Fruit fly (Drosophila melanogaster) S2 (cell line): ENCODE data around the gene CG4360.

Experiments
- CG8478 ChIP-seq: fragments of >200 bp; optimal IDR thresholded peaks from 2 replicates; lab custom pipeline; 2018
- CTCF ChIP-seq, 2 experiments: fragments of >200 bp; optimal IDR thresholded peaks; 2 replicates each; lab custom pipeline; 2018

CG4360 gene

DNA sequence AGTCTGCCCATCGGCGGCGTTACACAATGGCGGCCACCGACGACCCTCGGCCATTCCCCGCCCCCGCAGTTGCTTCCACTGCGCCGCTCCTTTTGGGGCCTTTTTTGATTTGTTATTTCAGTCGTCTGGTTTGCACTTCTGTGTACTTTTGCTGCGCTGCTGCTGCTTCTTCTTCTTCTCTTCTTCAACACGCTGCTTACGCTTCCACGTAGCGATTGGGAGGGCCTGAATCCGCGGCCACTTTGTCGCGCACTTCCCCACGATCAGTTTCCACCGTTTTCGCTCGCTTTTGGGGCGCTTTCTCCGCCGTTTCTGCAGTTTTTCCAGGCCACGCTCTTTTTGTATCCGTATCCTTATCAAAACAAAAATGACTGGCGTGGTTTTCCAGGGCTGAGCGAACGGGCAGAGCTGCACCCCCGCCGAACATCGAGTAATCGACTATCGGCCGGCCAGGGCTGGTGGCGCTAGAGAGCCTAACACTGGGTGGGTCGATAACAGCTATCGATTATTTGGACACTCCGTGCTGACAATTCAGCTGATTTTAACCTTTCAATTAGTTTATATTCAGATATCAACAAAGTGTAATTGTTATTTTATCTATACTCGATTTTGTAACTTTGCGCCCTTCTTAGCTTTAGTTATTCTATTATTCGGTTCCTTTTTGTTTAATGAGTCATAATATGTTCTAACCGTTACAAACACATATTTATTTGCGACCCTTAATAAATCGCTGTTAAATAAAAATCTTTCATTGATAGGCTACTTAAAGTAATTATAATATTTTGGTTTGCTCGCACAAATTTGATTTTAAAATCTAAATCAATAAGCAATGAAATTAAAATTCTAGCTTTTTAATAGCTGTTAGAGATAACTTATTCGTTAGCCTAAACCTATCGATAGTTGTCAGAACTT lies at the start of gene CG4360, which contains the start of gene Sirt2:
Gene CG4360, minus strand, starts transcription at position 432 of the 912 bp plus-strand sequence.
Gene Sirt2, plus strand, starts transcription at position 894 of the 912 bp plus-strand sequence.
- TF ChIP-seq CG8478 (lab: Kevin White, UChicago): no peak
- peak in 1 of 2 experiments; percentile 21 for TF ChIP-seq CTCF (optimal IDR thresholded peaks at IDR 0.05; lab: Kevin White, UChicago)

DNA sequence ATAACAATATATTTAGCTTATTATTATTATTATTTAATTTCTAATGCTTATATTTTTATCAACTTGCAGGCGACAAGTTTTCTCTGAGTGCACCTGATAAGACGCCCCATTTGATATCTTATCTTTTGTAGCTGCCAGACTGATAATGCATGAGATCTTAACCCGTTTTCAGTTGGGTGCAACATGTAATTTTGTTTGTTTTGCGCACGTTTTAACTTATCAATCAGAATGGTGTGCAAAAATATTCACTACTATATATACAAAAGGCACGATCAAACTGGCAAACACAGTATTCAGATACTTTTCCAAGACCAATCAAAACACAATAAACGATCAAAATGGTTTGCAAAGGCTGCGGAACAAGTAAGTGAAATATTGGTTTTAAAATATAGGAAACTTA lies 32.2 kb upstream of the CG4360 start, which contains the start of gene MtnC:
Gene MtnC, plus strand, starts transcription at position 301 of the 400 bp plus-strand sequence.
- no peak for TF ChIP-seq CTCF (optimal IDR thresholded peaks at IDR 0.05; lab: Kevin White, UChicago)
- TF ChIP-seq CG8478 (lab: Kevin White, UChicago): no peak

DNA sequence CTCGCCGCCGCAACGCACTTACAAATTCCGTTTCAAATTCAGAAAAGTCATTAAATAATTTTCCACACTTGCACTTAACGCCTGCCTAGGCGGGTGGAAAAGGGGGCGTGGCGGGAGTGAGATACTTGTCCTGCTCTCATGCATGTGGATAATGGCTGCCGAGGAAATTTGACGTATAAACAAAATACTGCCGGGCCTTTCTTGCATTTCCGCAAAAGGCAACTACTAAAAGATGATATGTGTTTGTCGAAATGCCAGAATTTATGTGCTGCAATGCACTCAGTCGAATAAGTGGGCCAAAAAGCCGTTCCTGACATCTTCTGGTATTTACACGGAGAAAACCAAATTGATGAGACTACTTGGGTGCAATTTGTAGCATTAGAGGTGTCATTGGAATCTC lies 22.5 kb upstream of the CG4360 start:
- TF ChIP-seq CG8478 (lab: Kevin White, UChicago): no peak

DNA sequence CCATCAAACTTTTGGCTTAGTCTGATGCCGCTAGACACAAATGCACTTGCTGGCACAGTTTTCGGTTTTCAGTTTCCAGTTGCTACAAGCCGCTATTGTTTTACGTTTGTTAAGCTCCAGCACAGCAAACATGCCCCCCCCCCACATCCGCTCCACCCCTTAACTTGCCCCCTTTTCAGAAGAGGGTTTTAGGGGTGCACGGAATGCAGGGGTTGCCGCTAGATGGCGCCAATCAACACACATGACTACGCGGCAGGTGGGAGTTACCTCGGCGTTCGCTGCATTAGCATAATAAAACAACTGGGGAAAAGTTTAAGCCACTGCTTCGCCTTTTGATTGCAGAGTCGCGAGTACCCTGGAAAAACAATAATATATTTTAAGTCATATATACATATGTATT lies 19.1 kb upstream of the CG4360 start:
- no peak for TF ChIP-seq CG8478 (lab: Kevin White, UChicago)
- peak; percentile 62 to 63 for TF ChIP-seq CTCF (optimal IDR thresholded peaks at IDR 0.05; lab: Kevin White, UChicago)

DNA sequence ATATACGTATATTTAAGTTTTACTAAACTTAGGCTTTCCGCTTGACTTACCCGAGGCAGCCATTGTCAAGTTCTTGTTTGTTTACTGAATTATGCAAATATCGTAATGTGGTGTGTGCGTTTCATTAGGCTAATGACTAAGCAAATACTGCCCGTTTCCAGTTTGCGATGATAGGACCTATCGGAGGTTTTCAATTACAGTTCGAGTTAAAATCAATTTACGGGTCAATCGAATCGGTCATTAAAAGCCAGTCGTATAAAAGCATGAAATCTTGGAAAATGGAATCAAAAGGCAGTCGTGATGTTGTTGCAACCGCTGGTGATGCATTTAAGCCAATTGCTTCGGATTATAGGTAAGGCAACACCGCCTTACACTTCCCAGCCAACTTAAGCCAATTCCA lies 10.9 kb upstream of the CG4360 start, which contains the start of gene Ir92a:
Gene Ir92a, plus strand, starts transcription at position 301 of the 400 bp plus-strand sequence.
- no peak for TF ChIP-seq CTCF (optimal IDR thresholded peaks at IDR 0.05; lab: Kevin White, UChicago)
- no peak for TF ChIP-seq CG8478 (lab: Kevin White, UChicago)

DNA sequence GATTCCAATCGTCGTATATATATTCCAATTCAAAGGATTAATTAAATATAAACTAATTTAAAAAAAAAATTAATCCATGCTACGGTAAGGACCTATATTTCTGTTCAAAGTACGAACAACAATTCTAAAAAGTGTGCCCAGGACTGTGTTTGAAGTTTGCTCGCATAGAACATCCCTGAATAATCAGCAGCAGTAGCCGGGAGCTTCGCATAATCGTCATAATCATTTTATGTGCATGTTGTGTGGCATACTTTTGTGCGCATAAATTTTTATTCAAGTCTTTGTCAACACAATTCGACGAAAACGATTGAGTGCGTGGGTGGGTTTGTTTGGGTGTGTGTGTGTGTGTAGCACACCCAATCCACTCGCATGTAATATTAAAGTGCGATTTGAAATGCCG lies 4.9 kb upstream of the CG4360 start:
- no peak for TF ChIP-seq CG8478 (lab: Kevin White, UChicago)
- no peak for TF ChIP-seq CTCF (optimal IDR thresholded peaks at IDR 0.05; lab: Kevin White, UChicago)

DNA sequence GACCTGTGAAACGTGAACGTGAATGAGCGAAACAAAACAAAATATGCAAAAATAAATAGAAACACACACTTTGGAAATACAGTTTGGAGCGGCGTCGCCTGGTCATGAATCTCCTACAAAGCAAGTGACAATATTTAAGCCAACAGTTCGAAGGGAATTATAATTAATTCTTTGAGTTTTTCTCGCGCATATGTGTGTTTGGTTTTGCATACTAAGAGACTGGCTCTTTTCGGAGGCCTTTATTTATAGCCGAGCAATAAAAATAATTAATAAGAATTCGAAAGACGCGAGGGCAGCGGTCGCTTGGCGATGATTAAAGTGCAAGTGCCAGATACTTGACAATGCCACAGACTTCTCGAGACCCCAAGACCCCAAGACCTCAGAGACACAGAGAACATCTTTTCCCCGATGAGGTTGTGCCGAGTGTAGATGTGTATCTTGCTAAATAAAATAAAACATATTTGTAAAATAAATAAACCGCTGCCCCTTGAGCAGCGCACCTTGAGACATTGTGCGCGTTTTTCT lies 9.6 kb downstream of the CG4360 start:
- TF ChIP-seq CTCF (optimal IDR thresholded peaks at IDR 0.05; lab: Kevin White, UChicago) (no peak), CG8478 (lab: Kevin White, UChicago) (no peak)

DNA sequence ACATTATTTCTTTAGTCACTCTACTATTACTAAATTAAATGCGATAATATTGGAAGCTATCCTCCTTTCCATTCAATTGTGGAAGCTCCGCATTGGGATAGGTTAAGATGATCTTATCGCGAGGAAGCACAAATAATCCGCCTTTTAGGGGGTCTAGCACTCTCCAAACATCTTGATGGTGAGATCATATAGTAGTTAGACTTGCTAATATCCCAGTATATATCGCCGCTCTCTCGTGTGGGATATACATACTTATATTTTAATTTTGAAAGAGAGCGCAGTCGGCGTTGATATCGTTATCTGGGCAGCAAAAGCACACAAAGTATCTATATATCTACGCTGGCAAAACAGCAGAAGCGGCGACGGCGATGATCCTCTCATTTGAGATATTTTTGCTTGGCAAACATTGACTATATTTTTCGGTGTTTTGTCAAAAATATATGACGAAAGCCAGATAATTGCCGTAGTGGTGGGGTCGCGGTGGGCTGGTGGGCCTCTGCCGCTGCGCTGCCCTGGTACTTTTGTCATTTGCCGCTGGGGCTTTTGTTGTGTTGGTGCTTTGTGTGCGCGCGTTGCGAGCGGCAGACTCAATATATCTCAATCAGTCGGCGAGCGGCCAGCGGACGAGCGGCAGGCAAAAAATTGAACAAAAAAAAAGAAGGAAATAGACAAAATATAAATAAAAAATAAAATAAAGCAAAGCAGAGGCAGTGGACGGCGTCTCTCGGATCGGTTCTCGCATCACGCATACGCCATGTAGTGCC lies 10.2 kb downstream of the CG4360 start:
- TF ChIP-seq CG8478 (lab: Kevin White, UChicago): no peak
- no peak for TF ChIP-seq CTCF (optimal IDR thresholded peaks at IDR 0.05; lab: Kevin White, UChicago)

DNA sequence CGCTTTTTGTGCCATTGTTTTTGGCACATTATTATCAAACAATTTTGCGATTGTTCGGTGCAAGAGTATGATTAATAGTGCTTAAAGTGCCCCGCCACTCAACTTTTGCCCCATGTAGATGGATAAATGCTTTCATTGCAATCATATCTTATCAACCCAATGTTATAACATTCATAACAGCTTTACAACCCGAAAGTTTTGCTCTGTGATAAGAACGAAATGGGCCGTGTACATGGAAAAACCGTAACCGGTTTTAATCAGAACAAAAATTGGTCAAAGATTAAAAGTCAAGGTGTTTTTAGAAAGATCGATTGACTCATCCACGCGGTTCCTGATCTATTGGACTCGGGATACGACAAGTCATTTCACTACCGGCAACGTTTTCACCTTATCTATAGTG lies 11.2 kb downstream of the CG4360 start:
- TF ChIP-seq CTCF (optimal IDR thresholded peaks at IDR 0.05; lab: Kevin White, UChicago) (no peak), CG8478 (lab: Kevin White, UChicago) (no peak)

DNA sequence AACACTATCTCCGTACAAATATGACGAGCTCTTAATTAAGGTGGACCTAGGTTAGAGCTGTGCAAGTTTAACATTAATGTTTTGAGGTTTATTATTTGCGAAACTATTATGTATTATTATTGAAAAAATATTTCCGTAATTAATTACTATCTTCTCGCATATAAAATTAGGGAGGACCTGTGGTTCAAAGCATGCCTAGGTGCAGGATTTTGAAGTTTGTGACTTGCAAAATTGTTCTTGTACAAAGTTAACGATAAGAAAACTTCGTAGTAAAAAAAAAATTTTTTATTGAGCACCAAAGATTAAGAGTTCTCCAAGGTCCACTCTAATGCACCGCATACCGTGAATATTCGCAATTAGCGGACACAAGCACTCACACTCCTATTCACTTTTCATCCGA lies 15.0 kb downstream of the CG4360 start:
- TF ChIP-seq CG8478 (lab: Kevin White, UChicago) (no peak), CTCF (optimal IDR thresholded peaks at IDR 0.05; lab: Kevin White, UChicago) (no peak)

DNA sequence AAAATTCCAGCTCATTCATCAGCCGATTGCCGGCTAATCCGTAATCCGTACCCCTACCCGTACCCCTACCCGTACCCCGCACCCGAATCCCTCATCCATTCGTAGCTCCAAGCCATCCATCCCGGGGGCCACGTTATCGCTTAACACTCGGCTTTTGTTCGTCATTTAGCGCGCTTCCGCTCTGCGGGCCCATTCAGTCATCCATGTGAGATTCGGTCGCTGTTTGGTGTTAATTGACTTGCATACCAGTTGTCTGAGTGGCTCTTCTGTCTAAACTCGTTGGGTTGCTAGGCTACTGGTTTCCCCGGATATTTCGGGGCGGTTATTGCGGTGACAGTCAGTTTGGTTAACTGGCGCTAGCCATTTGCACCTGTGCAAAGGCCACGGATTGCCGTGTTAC lies 16.4 kb downstream of the CG4360 start:
- TF ChIP-seq CG8478 (lab: Kevin White, UChicago) (no peak), CTCF (optimal IDR thresholded peaks at IDR 0.05; lab: Kevin White, UChicago) (no peak)

DNA sequence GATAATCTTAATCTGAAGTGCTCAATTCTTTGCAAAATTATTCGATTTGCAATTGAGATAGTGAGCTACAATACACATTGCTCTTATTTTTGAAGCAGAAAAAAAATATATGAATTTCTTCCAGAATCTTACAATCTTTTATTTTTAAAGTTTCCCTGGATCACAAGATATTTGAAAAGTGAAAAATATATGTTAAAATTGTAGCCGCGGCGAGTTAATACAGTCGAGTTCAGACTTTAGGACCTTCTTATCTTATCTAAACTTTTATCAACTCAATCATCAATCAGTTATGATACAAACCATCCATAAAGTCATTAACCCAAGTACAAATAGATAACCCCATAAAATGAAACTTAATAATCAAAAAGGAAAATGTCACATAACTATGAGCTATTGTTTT lies 16.9 kb downstream of the CG4360 start:
- no peak for TF ChIP-seq CG8478 (lab: Kevin White, UChicago)

DNA sequence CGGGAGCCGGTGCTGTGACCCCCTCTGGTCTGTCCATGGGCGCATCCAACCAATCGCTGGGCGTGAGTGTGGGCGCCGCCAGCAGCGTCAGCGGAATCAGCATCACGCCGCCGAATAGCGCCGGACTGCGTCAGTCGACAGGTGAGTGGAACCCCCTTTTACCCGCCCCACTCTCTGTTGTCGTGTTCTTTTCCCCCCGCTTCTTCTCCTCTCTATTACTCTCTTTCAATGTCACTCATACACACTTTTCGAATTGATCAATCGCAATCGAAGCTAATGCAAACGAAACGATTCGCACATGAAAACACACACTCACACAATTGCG lies 17.3 kb downstream of the CG4360 start:
- TF ChIP-seq CG8478 (lab: Kevin White, UChicago) (no peak), CTCF (optimal IDR thresholded peaks at IDR 0.05; lab: Kevin White, UChicago) (no peak)

DNA sequence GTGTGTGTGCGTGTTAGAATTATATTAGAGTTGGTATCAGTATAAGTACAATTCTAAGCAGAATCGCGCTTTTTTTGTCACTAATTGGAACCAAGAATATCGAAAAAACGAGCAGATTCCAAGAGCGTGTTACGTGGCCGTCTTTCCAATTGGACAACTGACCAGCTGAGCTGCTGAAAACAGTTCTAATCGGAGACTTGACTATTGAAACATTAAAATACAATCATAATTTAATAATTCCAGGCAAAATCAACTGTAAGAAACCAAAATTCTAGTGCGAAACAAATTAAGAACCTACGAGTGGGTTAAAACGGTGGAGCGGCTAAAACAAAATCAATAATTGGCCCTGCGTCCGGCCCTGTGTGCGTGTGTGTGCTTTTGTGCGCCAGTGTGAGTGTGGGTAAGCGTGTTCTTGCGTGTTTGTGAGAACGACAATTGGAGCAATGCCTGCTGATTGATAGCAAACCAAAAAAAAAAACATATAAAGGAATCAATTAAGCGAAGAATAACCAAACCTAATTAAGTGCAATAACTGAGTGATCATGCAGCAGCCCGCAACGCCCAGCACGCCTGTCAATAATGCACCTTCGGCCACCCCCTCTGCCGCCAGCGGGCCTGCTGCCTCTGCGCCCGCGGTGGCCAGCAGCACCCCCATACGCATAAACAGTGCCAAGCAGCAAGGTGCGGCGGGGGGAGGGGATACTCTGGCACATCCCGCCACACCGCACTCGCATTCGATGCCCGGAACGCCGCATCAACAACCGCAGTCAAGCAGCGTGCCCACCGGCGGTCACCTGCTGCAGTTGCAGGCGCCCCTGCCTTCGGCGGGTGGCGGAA lies 17.9 kb downstream of the CG4360 start:
- TF ChIP-seq CG8478 (lab: Kevin White, UChicago): no peak
- no peak for TF ChIP-seq CTCF (optimal IDR thresholded peaks at IDR 0.05; lab: Kevin White, UChicago)
